Worm (Caenorhabditis elegans): ENCODE results near the gene K09G1.2.

K09G1.2 gene

DNA sequence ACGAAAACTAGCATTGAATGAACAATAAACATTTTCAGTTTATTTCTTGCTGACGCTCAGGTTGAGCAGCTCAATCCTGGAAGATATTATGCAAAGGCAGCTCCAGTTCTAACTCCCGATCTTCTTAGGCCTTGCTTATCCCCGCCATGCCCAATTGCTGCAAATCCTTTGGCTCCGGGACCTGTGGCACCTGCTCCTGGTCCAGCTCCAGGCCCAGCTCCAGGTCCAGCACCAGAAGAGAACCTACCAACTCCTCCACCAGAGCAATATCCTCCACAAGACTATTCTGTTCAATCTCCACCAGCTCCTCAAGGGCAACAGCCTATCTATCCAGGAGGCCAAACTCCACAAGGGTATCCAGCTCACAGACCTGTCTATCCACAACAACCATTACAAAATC is 25.7 kb downstream of the K09G1.2 start:
- TF ChIP-seq fkh-10 (GFP tag; optimal IDR thresholded peaks at IDR 0.05), result no peak
- no peak for TF ChIP-seq nhr-12 (tag; optimal IDR thresholded peaks at IDR 0.05)
- no peak for TF ChIP-seq ama-1 (optimal IDR thresholded peaks at IDR 0.05)
- TF ChIP-seq unc-39 (tag; optimal IDR thresholded peaks at IDR 0.05), result no peak

DNA sequence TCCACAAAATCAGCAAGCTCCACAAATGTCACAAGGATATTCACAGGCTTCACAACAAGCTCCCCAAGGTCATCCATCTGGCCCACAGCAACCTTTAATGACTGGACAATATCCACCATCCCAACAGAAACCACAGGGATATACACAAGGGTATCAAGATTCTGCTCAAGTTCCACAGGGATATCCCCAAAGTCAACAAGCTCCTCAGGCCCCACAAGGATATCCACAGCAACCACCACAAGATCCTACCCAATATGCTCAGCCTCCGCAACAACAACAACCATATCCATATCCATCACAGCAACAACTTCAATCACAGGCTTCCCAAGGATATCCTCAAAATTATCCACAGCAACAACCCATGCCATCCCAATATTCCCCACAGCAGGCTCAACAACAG is 26.3 kb downstream of the K09G1.2 start:
- no peak for TF ChIP-seq nhr-23 (tag; optimal IDR thresholded peaks at IDR 0.05)
- TF ChIP-seq ztf-4 (tag; optimal IDR thresholded peaks at IDR 0.05), result no peak
- TF ChIP-seq hmg-11 (tag; optimal IDR thresholded peaks at IDR 0.05), result no peak
- TF ChIP-seq nfya-1 (tag; optimal IDR thresholded peaks at IDR 0.05; ENCODE audit: insufficient read depth), result no peak
- no peak for TF ChIP-seq eor-1 (tag; optimal IDR thresholded peaks at IDR 0.05)
- no peak for TF ChIP-seq nhr-237 (tag; optimal IDR thresholded peaks at IDR 0.05)
- TF ChIP-seq fos-1 (tag; optimal IDR thresholded peaks at IDR 0.05), result no peak
- no peak for TF ChIP-seq nhr-67 (tag; optimal IDR thresholded peaks at IDR 0.05)
- TF ChIP-seq unc-62 (GFP tag; optimal IDR thresholded peaks at IDR 0.05), result no peak
- TF ChIP-seq nhr-77 (tag; optimal IDR thresholded peaks at IDR 0.05), result no peak

DNA sequence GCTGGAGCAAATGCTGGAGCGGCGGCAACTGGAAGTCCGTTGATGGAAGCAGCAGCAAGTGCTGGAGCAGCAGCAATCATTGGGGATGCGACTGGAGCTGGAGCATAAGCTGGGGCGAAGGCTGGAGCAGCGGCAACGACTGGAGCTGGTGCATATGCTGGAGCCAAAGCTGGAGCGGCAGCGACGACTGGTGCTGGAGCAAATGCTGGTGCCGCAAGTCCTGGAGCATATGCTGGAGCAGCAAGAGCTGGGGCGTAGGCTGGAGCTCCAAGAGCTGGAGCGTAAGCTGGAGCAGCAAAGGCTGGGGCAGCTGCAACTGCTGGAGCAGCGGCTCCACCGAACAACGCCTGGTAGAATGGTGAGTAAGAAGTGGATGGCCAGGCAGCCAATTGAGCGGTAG is 28.0 kb downstream of the K09G1.2 start:
- TF ChIP-seq mdl-1 (tag; optimal IDR thresholded peaks at IDR 0.05) (no peak), ceh-28 (tag; optimal IDR thresholded peaks at IDR 0.05) (no peak), R02D3.7 (tag; optimal IDR thresholded peaks at IDR 0.05) (no peak), unc-39 (tag; optimal IDR thresholded peaks at IDR 0.05) (no peak), nfya-1 (tag; optimal IDR thresholded peaks at IDR 0.05; ENCODE audit: insufficient read depth) (no peak), egl-27 (tag; optimal IDR thresholded peaks at IDR 0.05) (no peak), lin-39 (tag; optimal IDR thresholded peaks at IDR 0.05) (no peak), egl-5 (tag; optimal IDR thresholded peaks at IDR 0.05) (no peak), ZK546.5 (tag; optimal IDR thresholded peaks at IDR 0.05) (no peak), snpc-4 (tag; optimal IDR thresholded peaks at IDR 0.05) (no peak), nhr-77 (tag; optimal IDR thresholded peaks at IDR 0.05) (no peak), ama-1 (optimal IDR thresholded peaks at IDR 0.05) (no peak), elt-1 (tag; optimal IDR thresholded peaks at IDR 0.05) (no peak), ztf-11 (tag; optimal IDR thresholded peaks at IDR 0.05) (no peak), skn-1 (tag; optimal IDR thresholded peaks at IDR 0.05) (no peak), nhr-23 (tag; optimal IDR thresholded peaks at IDR 0.05) (no peak), ceh-82 (tag; optimal IDR thresholded peaks at IDR 0.05) (no peak), eor-1 (tag; optimal IDR thresholded peaks at IDR 0.05) (no peak), sea-2 (GFP tag; optimal IDR thresholded peaks at IDR 0.05) (no peak)

DNA sequence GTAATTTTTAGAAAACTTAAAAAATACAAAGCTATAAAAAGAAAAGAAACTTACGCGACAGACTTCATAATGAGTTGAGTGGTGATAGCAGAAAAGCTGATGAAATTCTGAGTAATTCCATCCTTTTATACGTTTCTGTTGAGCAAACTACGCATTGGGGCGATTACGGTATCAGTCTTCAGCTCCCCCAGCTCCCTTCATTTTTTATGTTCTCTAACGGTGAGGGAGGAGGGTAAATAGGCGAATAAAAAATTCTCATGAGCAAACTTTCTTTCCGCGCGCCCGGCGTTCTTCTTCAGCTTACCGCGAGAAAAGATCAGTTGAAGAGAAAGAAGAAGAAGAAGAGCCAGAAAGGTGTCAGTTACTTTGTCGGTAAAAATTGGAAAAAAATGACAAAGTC is 28.5 kb downstream of the K09G1.2 start, which contains the start of gene idpc-7:
TSS of gene idpc-7 (minus strand) at position 101 of the 400 bp plus-strand sequence.
- TF ChIP-seq unc-62 (GFP tag; optimal IDR thresholded peaks at IDR 0.05) (no peak), nhr-28 (tag; optimal IDR thresholded peaks at IDR 0.05) (no peak)

- TF ChIP-seq ztf-11 (tag; optimal IDR thresholded peaks at IDR 0.05) (no peak), ztf-4 (tag; optimal IDR thresholded peaks at IDR 0.05) (no peak), snpc-4 (tag; optimal IDR thresholded peaks at IDR 0.05) (no peak), ceh-16 (tag; optimal IDR thresholded peaks at IDR 0.05) (no peak), nhr-43 (tag; optimal IDR thresholded peaks at IDR 0.05; ENCODE audit: poor library complexity, severe bottlenecking) (no peak), pha-4 (tag; optimal IDR thresholded peaks at IDR 0.05) (no peak), eor-1 (tag; optimal IDR thresholded peaks at IDR 0.05) (no peak), zag-1 (tag; optimal IDR thresholded peaks at IDR 0.05) (no peak), fkh-10 (GFP tag; optimal IDR thresholded peaks at IDR 0.05) (no peak), ceh-9 (tag; optimal IDR thresholded peaks at IDR 0.05) (no peak), aly-2 (tag; optimal IDR thresholded peaks at IDR 0.05) (no peak), jun-1 (tag; optimal IDR thresholded peaks at IDR 0.05) (no peak), nhr-23 (tag; optimal IDR thresholded peaks at IDR 0.05) (no peak), daf-12 (tag; optimal IDR thresholded peaks at IDR 0.05) (no peak), unc-62 (GFP tag; optimal IDR thresholded peaks at IDR 0.05) (no peak), skn-1 (tag; optimal IDR thresholded peaks at IDR 0.05) (no peak), elt-3 (tag; optimal IDR thresholded peaks at IDR 0.05) (no peak), ama-1 (optimal IDR thresholded peaks at IDR 0.05) (no peak), egl-5 (tag; optimal IDR thresholded peaks at IDR 0.05) (no peak)
Observed at ce11 chrV:9619850-9620249, 29.4 kb downstream of the K09G1.2 start, which contains the start of gene idpc-6. Gene idpc-6, plus strand, starts transcription at chrV:9620150.

Data from whole organism, L3 larva.